Fruit fly (Drosophila melanogaster) whole organism, embryonic: ENCODE results near the gene CG32182.

Experiments used
- CG10431 ChIP-seq: fragments of 200-800 bp; sonication (Bioruptor generic); optimal IDR thresholded peaks from 3 replicates; lab custom pipeline; 2018; ENCODE audit warnings: missing biosample characterization, mild to moderate bottlenecking, missing genetic modification characterization
- CG13424 ChIP-seq: fragments of 200-800 bp; sonication (Bioruptor generic); optimal IDR thresholded peaks from 2 replicates; lab custom pipeline; 2019; ENCODE audit warnings: missing biosample characterization, mild to moderate bottlenecking, missing genetic modification characterization, moderate library complexity
- CG1529 ChIP-seq: fragments of 200-800 bp; sonication (Bioruptor generic); optimal IDR thresholded peaks from 3 replicates; lab custom pipeline; 2018; ENCODE audit warnings: missing biosample characterization, missing genetic modification characterization
- CG1603 ChIP-seq: fragments of 200-800 bp; sonication (Bioruptor generic); optimal IDR thresholded peaks from 2 replicates; lab custom pipeline; 2019; ENCODE audit warnings: missing biosample characterization, mild to moderate bottlenecking, missing genetic modification characterization, moderate library complexity
- CG2129 ChIP-seq: fragments of 200-800 bp; sonication (Bioruptor generic); IDR thresholded peaks from 2 replicates; pipeline ENCODE4 v1.3.6; 2022; ENCODE audit warnings: missing biosample characterization, missing genetic modification characterization; ENCODE audit not compliant: partially characterized antibody
- CG2199 ChIP-seq: fragments of 200-800 bp; sonication (Bioruptor generic); IDR thresholded peaks from 3 replicates; pipeline ENCODE4 v1.3.6; 2022; ENCODE audit warnings: missing biosample characterization, missing genetic modification characterization
- CG2678 ChIP-seq: fragments of 200-800 bp; sonication (Bioruptor generic); optimal IDR thresholded peaks from 3 replicates; lab custom pipeline; 2019; ENCODE audit warnings: missing biosample characterization, mild to moderate bottlenecking, missing genetic modification characterization, moderate library complexity
- CG3065 ChIP-seq: fragments of 200-800 bp; sonication (Bioruptor generic); optimal IDR thresholded peaks from 2 replicates; lab custom pipeline; 2016; ENCODE audit warnings: missing biosample characterization, missing genetic modification characterization
- CG31388 ChIP-seq: fragments of 200-800 bp; sonication (Bioruptor generic); optimal IDR thresholded peaks from 2 replicates; lab custom pipeline; 2016; ENCODE audit warnings: missing biosample characterization, missing genetic modification characterization
- CG3995 ChIP-seq: fragments of 200-800 bp; sonication (Bioruptor generic); optimal IDR thresholded peaks from 3 replicates; lab custom pipeline; 2016; ENCODE audit warnings: missing biosample characterization, missing genetic modification characterization
- CG5245 ChIP-seq: fragments of 200-800 bp; sonication (Bioruptor generic); optimal IDR thresholded peaks from 3 replicates; lab custom pipeline; 2016; ENCODE audit warnings: missing biosample characterization, missing genetic modification characterization
- CG6791 ChIP-seq: fragments of 200-800 bp; sonication (Bioruptor generic); IDR thresholded peaks from 3 replicates; pipeline ENCODE4 v1.3.6; 2022; ENCODE audit warnings: missing biosample characterization, missing genetic modification characterization; ENCODE audit not compliant: partially characterized antibody
- CG7271 ChIP-seq: fragments of 200-800 bp; sonication (Bioruptor generic); optimal IDR thresholded peaks from 2 replicates; lab custom pipeline; 2018; ENCODE audit warnings: missing biosample characterization, mild to moderate bottlenecking, missing genetic modification characterization, moderate library complexity
- CG7745 ChIP-seq: fragments of 200-800 bp; sonication (Bioruptor generic); optimal IDR thresholded peaks from 2 replicates; lab custom pipeline; 2018; ENCODE audit warnings: missing biosample characterization, mild to moderate bottlenecking, missing genetic modification characterization, moderate library complexity
- CG8359 ChIP-seq: fragments of 200-800 bp; sonication (Bioruptor generic); optimal IDR thresholded peaks from 2 replicates; lab custom pipeline; 2017; ENCODE audit warnings: missing biosample characterization, mild to moderate bottlenecking, missing genetic modification characterization, borderline replicate concordance
- CG8765 ChIP-seq: fragments of 200-800 bp; sonication (Bioruptor generic); IDR thresholded peaks from 2 replicates; pipeline ENCODE4 v1.3.6; 2022; ENCODE audit warnings: missing biosample characterization, missing genetic modification characterization
- CG8924 ChIP-seq: fragments of 200-800 bp; optimal IDR thresholded peaks from 3 replicates; lab custom pipeline; 2019; ENCODE audit warnings: missing biosample characterization, mild to moderate bottlenecking, missing genetic modification characterization, moderate library complexity
- CG9215 ChIP-seq: fragments of 200-800 bp; sonication (Bioruptor generic); IDR thresholded peaks from 2 replicates; pipeline ENCODE4 v1.3.6; 2022; ENCODE audit warnings: missing biosample characterization, missing genetic modification characterization
- CG9797 ChIP-seq: fragments of 200-800 bp; sonication (Bioruptor generic); optimal IDR thresholded peaks from 3 replicates; lab custom pipeline; 2018; ENCODE audit warnings: missing biosample characterization, mild to moderate bottlenecking, missing genetic modification characterization
- Chrac-16 ChIP-seq: fragments of 200-800 bp; sonication (Bioruptor generic); optimal IDR thresholded peaks from 3 replicates; lab custom pipeline; 2016; ENCODE audit warnings: missing biosample characterization, missing genetic modification characterization
- CrebB ChIP-seq: fragments of 200-800 bp; sonication (Bioruptor generic); optimal IDR thresholded peaks from 3 replicates; lab custom pipeline; 2018; ENCODE audit warnings: missing biosample characterization, mild to moderate bottlenecking, missing genetic modification characterization
- Drgx ChIP-seq: fragments of 200-800 bp; sonication (Bioruptor generic); IDR thresholded peaks from 2 replicates; pipeline ENCODE4 v1.3.6; 2022; ENCODE audit warnings: missing biosample characterization, missing genetic modification characterization
- Fer3 ChIP-seq: fragments of 200-800 bp; sonication (Bioruptor generic); optimal IDR thresholded peaks from 2 replicates; lab custom pipeline; 2018; ENCODE audit warnings: missing biosample characterization, mild to moderate bottlenecking, missing genetic modification characterization, moderate library complexity
- Hmr ChIP-seq: fragments of 200-800 bp; sonication (Bioruptor generic); optimal IDR thresholded peaks from 3 replicates; lab custom pipeline; 2017; ENCODE audit warnings: mild to moderate bottlenecking, missing biosample characterization, missing genetic modification reagents, missing genetic modification characterization
- Hsf ChIP-seq: fragments of 200-800 bp; sonication (Bioruptor generic); optimal IDR thresholded peaks from 3 replicates; lab custom pipeline; 2016; ENCODE audit warnings: missing biosample characterization, missing genetic modification characterization
- NC2α ChIP-seq: fragments of 200-800 bp; sonication (Bioruptor generic); optimal IDR thresholded peaks from 2 replicates; lab custom pipeline; 2016; ENCODE audit warnings: missing biosample characterization, missing genetic modification characterization
- Nf-YA ChIP-seq: fragments of 200-800 bp; sonication (Bioruptor generic); IDR thresholded peaks from 2 replicates; pipeline ENCODE4 v1.3.6; 2022; ENCODE audit warnings: missing biosample characterization, missing genetic modification characterization
- Nf-YC ChIP-seq: fragments of 200-800 bp; optimal IDR thresholded peaks from 3 replicates; lab custom pipeline; 2019; ENCODE audit warnings: missing biosample characterization, mild to moderate bottlenecking, missing genetic modification characterization, moderate library complexity
- NfI ChIP-seq: fragments of 200-800 bp; sonication (Bioruptor generic); optimal IDR thresholded peaks from 3 replicates; lab custom pipeline; 2018; ENCODE audit warnings: missing biosample characterization, mild to moderate bottlenecking, missing genetic modification characterization, moderate library complexity
- Side ChIP-seq: fragments of 200-800 bp; sonication (Bioruptor generic); optimal IDR thresholded peaks from 2 replicates; lab custom pipeline; 2016; ENCODE audit warnings: missing biosample characterization, missing genetic modification characterization
- ap ChIP-seq: fragments of 200-800 bp; sonication (Bioruptor generic); IDR thresholded peaks from 2 replicates; pipeline ENCODE4 v1.3.6; 2022; ENCODE audit warnings: missing biosample characterization, missing genetic modification characterization
- az2 ChIP-seq: fragments of 200-800 bp; sonication (Bioruptor generic); optimal IDR thresholded peaks from 3 replicates; lab custom pipeline; 2016; ENCODE audit warnings: missing biosample characterization, missing genetic modification characterization
- ci ChIP-seq: fragments of 200-800 bp; sonication (Bioruptor generic); IDR thresholded peaks from 3 replicates; pipeline ENCODE4 v1.3.6; 2022; ENCODE audit warnings: missing biosample characterization, missing genetic modification characterization
- dysf ChIP-seq: fragments of 200-800 bp; sonication (Bioruptor generic); IDR thresholded peaks from 3 replicates; pipeline ENCODE4 v1.3.6; 2022; ENCODE audit warnings: missing biosample characterization, missing genetic modification characterization
- emc ChIP-seq: fragments of 200-800 bp; sonication (Bioruptor generic); optimal IDR thresholded peaks from 2 replicates; lab custom pipeline; 2016; ENCODE audit warnings: missing biosample characterization, missing genetic modification characterization
- en ChIP-seq: fragments of 200-800 bp; sonication (Bioruptor generic); optimal IDR thresholded peaks from 2 replicates; lab custom pipeline; 2016; ENCODE audit warnings: missing biosample characterization, missing genetic modification characterization
- grau ChIP-seq: fragments of 200-800 bp; optimal IDR thresholded peaks from 3 replicates; lab custom pipeline; 2019; ENCODE audit warnings: missing biosample characterization, mild to moderate bottlenecking, missing genetic modification characterization, moderate library complexity
- jing ChIP-seq: fragments of 200-800 bp; sonication (Bioruptor generic); optimal IDR thresholded peaks from 2 replicates; lab custom pipeline; 2018; ENCODE audit warnings: missing biosample characterization, mild to moderate bottlenecking, missing genetic modification characterization
- lilli ChIP-seq: fragments of 200-800 bp; sonication (Bioruptor generic); optimal IDR thresholded peaks from 3 replicates; lab custom pipeline; 2016; ENCODE audit warnings: missing biosample characterization, missing genetic modification characterization
- nau ChIP-seq: fragments of 200-800 bp; sonication (Bioruptor generic); optimal IDR thresholded peaks from 3 replicates; lab custom pipeline; 2017; ENCODE audit warnings: missing biosample characterization, mild to moderate bottlenecking, missing genetic modification characterization, missing genetic modification reagents
- nerfin-1 ChIP-seq: fragments of 200-800 bp; sonication (Bioruptor generic); optimal IDR thresholded peaks from 3 replicates; lab custom pipeline; 2019; ENCODE audit warnings: missing biosample characterization, mild to moderate bottlenecking, missing genetic modification characterization, moderate library complexity
- pzg ChIP-seq: fragments of 200-800 bp; sonication (Bioruptor generic); optimal IDR thresholded peaks from 3 replicates; lab custom pipeline; 2018; ENCODE audit warnings: missing biosample characterization, mild to moderate bottlenecking, missing genetic modification characterization, moderate library complexity
- ranshi ChIP-seq: fragments of 200-800 bp; sonication (Bioruptor generic); IDR thresholded peaks from 2 replicates; pipeline ENCODE4 v1.3.6; 2022; ENCODE audit warnings: missing biosample characterization, missing genetic modification characterization
- ro ChIP-seq: fragments of 200-800 bp; sonication (Bioruptor generic); IDR thresholded peaks from 2 replicates; pipeline ENCODE4 v1.3.6; 2022; ENCODE audit warnings: missing biosample characterization, missing genetic modification characterization
- row ChIP-seq: fragments of 200-800 bp; sonication (Bioruptor generic); IDR thresholded peaks from 3 replicates; pipeline ENCODE4 v1.3.6; 2022; ENCODE audit warnings: missing biosample characterization, missing genetic modification characterization
- tin ChIP-seq: fragments of 200-800 bp; sonication (Bioruptor generic); optimal IDR thresholded peaks from 3 replicates; lab custom pipeline; 2016; ENCODE audit warnings: missing biosample characterization, missing genetic modification characterization
- unpg ChIP-seq: fragments of 200-800 bp; sonication (Bioruptor generic); optimal IDR thresholded peaks from 3 replicates; lab custom pipeline; 2018; ENCODE audit warnings: missing biosample characterization, mild to moderate bottlenecking, missing genetic modification characterization, moderate library complexity
- zfh1 ChIP-seq: fragments of 200-800 bp; sonication (Bioruptor generic); IDR thresholded peaks from 3 replicates; pipeline ENCODE4 v1.3.6; 2022; ENCODE audit warnings: missing biosample characterization, missing genetic modification characterization

The CG32182 gene

DNA sequence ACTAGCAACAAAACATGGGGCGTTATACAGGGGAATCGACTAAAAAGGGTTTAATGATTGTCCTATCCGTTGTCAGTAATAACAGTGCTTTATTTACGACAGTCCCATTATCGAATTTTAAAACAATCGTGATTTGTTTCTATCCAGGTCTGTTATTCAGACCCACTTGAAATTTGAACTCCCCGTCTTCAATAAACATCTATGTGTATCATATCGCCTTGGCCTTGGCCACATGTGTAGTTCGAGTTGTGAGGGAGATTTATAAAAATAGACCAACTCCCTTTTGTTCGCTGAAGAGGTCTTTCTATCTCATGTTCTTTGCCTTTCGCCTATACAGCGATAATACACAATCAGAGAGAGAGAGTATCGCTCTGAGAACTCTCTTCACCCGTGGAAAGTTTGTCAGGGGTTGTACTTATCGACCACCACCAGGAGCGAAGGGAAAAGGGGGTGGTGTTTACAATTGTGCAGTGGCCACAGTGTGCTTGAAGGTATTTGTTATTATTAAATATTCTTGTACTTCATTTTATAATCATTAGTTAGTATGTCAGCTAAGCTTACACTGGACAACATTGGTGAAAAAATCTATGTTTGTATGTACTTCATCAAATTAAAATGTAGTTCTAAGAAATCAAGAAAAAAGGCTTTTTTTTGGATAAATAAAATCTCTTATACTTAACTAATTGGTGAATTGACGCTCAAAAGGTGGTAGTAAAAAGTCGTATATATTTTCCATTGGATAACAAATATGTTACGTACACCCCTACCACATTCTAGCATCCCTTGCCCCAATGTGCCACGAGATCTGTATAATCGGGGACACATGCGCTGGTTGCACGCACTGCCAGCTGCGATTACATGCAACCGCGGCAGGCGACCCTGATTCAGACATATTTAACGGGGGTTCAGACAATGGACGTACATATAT is 492 bp upstream of the CG32182 start (continued):
- peak; percentile 73 for TF ChIP-seq Hsf (GFP tag; lab: Kevin White, UChicago)
- TF ChIP-seq grau (tag; lab: Kevin White, UChicago) = peak; percentile 80
- TF ChIP-seq unpg = peak; percentile 82
- TF ChIP-seq CG31388 (GFP tag; lab: Kevin White, UChicago) = peak; percentile 32
- TF ChIP-seq CG7745 (tag; lab: Kevin White, UChicago) = peak; percentile 30
- TF ChIP-seq Nf-YC (tag; lab: Kevin White, UChicago) = no peak
- peak; percentile 67 for TF ChIP-seq jing
- peak; percentile 78 for TF ChIP-seq CG13424 (tag; lab: Kevin White, UChicago)
- TF ChIP-seq CG2129 = no peak
- TF ChIP-seq Hmr (GFP tag; lab: Kevin White, UChicago) = peak; percentile 51
- TF ChIP-seq Side (GFP tag; lab: Kevin White, UChicago) = peak; percentile 52
- peak; percentile 80 for TF ChIP-seq tin
- TF ChIP-seq Fer3 (tag; lab: Kevin White, UChicago) = peak; percentile 35
- TF ChIP-seq lilli (GFP tag; lab: Kevin White, UChicago) = peak; percentile 45
- peak; percentile 85 for TF ChIP-seq nerfin-1 (tag; lab: Kevin White, UChicago)
- TF ChIP-seq CG10431 = peak; percentile 80
- no peak for TF ChIP-seq CG9215 (GFP tag; lab: Robert Waterston, UW)
- TF ChIP-seq CrebB (tag; lab: Kevin White, UChicago) = no peak
- peak; percentile 83 for TF ChIP-seq row (GFP tag; lab: Robert Waterston, UW)
- peak; percentile 51 for TF ChIP-seq CG3065 (GFP tag; lab: Kevin White, UChicago)
- no peak; the same call in 1 of the 2 replicates for TF ChIP-seq CG8765 (GFP tag; lab: Robert Waterston, UW)
- TF ChIP-seq CG6791 (GFP tag; lab: Robert Waterston, UW) = peak; percentile 40; the same call in 1 of the 3 replicates
- peak; percentile 68; the same call in 1 of the 2 replicates for TF ChIP-seq ro (GFP tag; lab: Robert Waterston, UW)
- peak; percentile 36; the same call in 1 of the 2 replicates for TF ChIP-seq Drgx (GFP tag; lab: Robert Waterston, UW)
- 0 out of 3 replicates have a peak, but pooled peaks have one; percentile 12 for TF ChIP-seq CG2199 (GFP tag; lab: Robert Waterston, UW)
- TF ChIP-seq NfI (GFP tag; lab: Kevin White, UChicago) = peak; percentile 5
- TF ChIP-seq CG9797 (GFP tag; lab: Kevin White, UChicago) = peak; percentile 26
- no peak for TF ChIP-seq CG3995 (GFP tag; lab: Kevin White, UChicago)
- no peak for TF ChIP-seq emc (GFP tag; lab: Kevin White, UChicago)
- TF ChIP-seq en (GFP tag; lab: Kevin White, UChicago) = peak; percentile 6
- 0 out of 3 replicates have a peak, but pooled peaks have one; percentile 13 for TF ChIP-seq ci (GFP tag; lab: Robert Waterston, UW)
- peak; percentile 46 for TF ChIP-seq CG1603 (tag; lab: Kevin White, UChicago)
- peak; percentile 89 for TF ChIP-seq CG8924 (tag; lab: Kevin White, UChicago)
- peak; percentile 75 for TF ChIP-seq nau (GFP tag; lab: Kevin White, UChicago)
- peak; percentile 82 for TF ChIP-seq CG2678 (tag; lab: Kevin White, UChicago)
- TF ChIP-seq az2 (GFP tag; lab: Kevin White, UChicago) = peak; percentile 79
- no peak for TF ChIP-seq pzg (GFP tag; lab: Kevin White, UChicago)
- no peak; the same call in 1 of the 2 replicates for TF ChIP-seq Nf-YA
- peak; percentile 78 for TF ChIP-seq zfh1
- TF ChIP-seq ap (GFP tag; lab: Robert Waterston, UW) = peak; percentile 47; the same call in 1 of the 2 replicates
- peak; percentile 69; the same call in 2 of the 3 replicates for TF ChIP-seq dysf
- TF ChIP-seq Chrac-16 (GFP tag; lab: Kevin White, UChicago) = peak; percentile 76
- peak; percentile 26; the same call in 1 of the 2 replicates for TF ChIP-seq ranshi (GFP tag; lab: Robert Waterston, UW)
- TF ChIP-seq CG1529 (GFP tag; lab: Kevin White, UChicago) = peak; percentile 88
- TF ChIP-seq CG7271 (tag; lab: Kevin White, UChicago) = no peak
- TF ChIP-seq CG8359 (GFP tag; lab: Kevin White, UChicago) = peak; percentile 75
- TF ChIP-seq NC2α (GFP tag; lab: Kevin White, UChicago) = peak; percentile 52
- TF ChIP-seq CG5245 (GFP tag; lab: Kevin White, UChicago) = peak; percentile 69
